Worm (Caenorhabditis elegans) whole organism, early embryonic: ENCODE measurements around the gene fbxc-18.
"Not testable (repeated sequence)": the region's sequence is repeated elsewhere in the genome, so short reads cannot be mapped to it uniquely, and the experiment has no call there.

Experiments
- B0310.2 ChIP-seq: sonication (generic microtip); optimal IDR thresholded peaks from 2 replicates; lab custom pipeline; 2016; ENCODE audit warnings: mild to moderate bottlenecking, missing genetic modification characterization, missing compliant biosample characterization
- F13C5.2 ChIP-seq: sonication (generic microtip); optimal IDR thresholded peaks from 2 replicates; lab custom pipeline; 2017; ENCODE audit warnings: mild to moderate bottlenecking, missing genetic modification characterization, inconsistent platforms, missing compliant biosample characterization
- aly-1 ChIP-seq: sonication (generic microtip); optimal IDR thresholded peaks from 2 replicates; lab custom pipeline; 2016; ENCODE audit warnings: missing genetic modification characterization, missing compliant biosample characterization
- ama-1 ChIP-seq: fragments of 150-350 bp; optimal IDR thresholded peaks from 2 replicates; lab custom pipeline; 2014
- ceh-13 ChIP-seq: fragments of 200-800 bp; sonication (Bioruptor generic); optimal IDR thresholded peaks from 2 replicates; lab custom pipeline; 2018; ENCODE audit warnings: mild to moderate bottlenecking, missing genetic modification characterization, missing compliant biosample characterization
- ceh-36 ChIP-seq: sonication (generic microtip); optimal IDR thresholded peaks from 2 replicates; lab custom pipeline; 2016; ENCODE audit warnings: missing genetic modification characterization, inconsistent platforms, missing compliant biosample characterization
- ets-7 ChIP-seq: sonication (generic microtip); optimal IDR thresholded peaks from 2 replicates; lab custom pipeline; 2016; ENCODE audit warnings: missing genotype, missing genetic modification characterization, missing compliant biosample characterization
- flt-1 ChIP-seq: fragments of 200-800 bp; sonication (Bioruptor generic); IDR thresholded peaks from 2 replicates; pipeline ENCODE4 v1.3.6; 2022; ENCODE audit warnings: missing genetic modification characterization, missing compliant biosample characterization
- hmbx-1 ChIP-seq: sonication (generic microtip); optimal IDR thresholded peaks from 2 replicates; lab custom pipeline; 2016; ENCODE audit warnings: mild to moderate bottlenecking, missing genetic modification characterization, missing compliant biosample characterization
- hmg-4 ChIP-seq: fragments of 200-800 bp; sonication (Bioruptor generic); optimal IDR thresholded peaks from 2 replicates; lab custom pipeline; 2018; ENCODE audit warnings: mild to moderate bottlenecking, missing genetic modification characterization, missing compliant biosample characterization
- hnd-1 ChIP-seq: sonication (generic microtip); optimal IDR thresholded peaks from 2 replicates; lab custom pipeline; 2016; ENCODE audit warnings: missing genetic modification characterization, missing compliant biosample characterization
- pes-1 ChIP-seq: fragments of 200-800 bp; sonication (Bioruptor generic); IDR thresholded peaks from 2 replicates; pipeline ENCODE4 v1.3.6; 2022; ENCODE audit warnings: missing genetic modification reagents, missing genetic modification characterization, missing compliant biosample characterization
- scrt-1 ChIP-seq: fragments of 200-800 bp; sonication (Bioruptor generic); IDR thresholded peaks from 2 replicates; pipeline ENCODE4 v1.3.6; 2022; ENCODE audit warnings: missing genetic modification characterization, missing compliant biosample characterization
- sea-1 ChIP-seq: fragments of 200-800 bp; sonication (Bioruptor generic); conservative IDR thresholded peaks from 2 replicates; pipeline ENCODE4 v1.3.6; 2022; ENCODE audit warnings: missing genetic modification characterization, missing compliant biosample characterization
- tbx-11 ChIP-seq: fragments of 200-800 bp; sonication (Bioruptor generic); IDR thresholded peaks from 2 replicates; pipeline ENCODE4 v1.3.6; 2022; ENCODE audit warnings: missing genetic modification characterization, missing compliant biosample characterization
- tbx-37 ChIP-seq: fragments of 200-800 bp; sonication (Bioruptor generic); conservative IDR thresholded peaks from 2 replicates; pipeline ENCODE4 v1.3.6; 2022; ENCODE audit warnings: missing genetic modification reagents, missing genetic modification characterization, missing compliant biosample characterization
- tra-4 ChIP-seq: sonication (generic microtip); optimal IDR thresholded peaks from 2 replicates; lab custom pipeline; 2017; ENCODE audit warnings: missing genetic modification characterization, missing compliant biosample characterization

Gene fbxc-18

DNA sequence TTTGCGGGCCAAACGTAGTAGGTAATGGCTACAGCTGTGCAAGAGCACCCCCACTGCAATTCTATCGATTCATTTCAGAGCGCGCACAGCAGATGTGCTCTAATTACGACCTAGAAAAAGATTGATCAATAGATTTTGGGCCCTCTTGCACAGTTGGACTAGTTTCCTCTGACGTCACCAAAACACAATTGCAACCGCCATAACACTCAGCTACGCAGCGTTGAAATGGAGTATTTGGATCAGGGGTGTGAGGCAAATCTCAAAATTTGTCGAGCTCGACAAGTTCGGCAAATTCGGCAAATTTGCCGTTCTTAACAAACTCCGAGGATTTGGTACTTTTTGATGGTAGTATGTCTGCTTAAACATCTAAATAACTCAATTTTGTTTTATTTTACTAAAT lies at the start of gene fbxc-18:
Gene fbxc-18, minus strand, starts transcription at position 101 of the 400 bp plus-strand sequence.
- TF ChIP-seq hmbx-1 (tag; lab: Kevin White, UChicago); pes-1; tbx-11: not testable (repeated sequence)

DNA sequence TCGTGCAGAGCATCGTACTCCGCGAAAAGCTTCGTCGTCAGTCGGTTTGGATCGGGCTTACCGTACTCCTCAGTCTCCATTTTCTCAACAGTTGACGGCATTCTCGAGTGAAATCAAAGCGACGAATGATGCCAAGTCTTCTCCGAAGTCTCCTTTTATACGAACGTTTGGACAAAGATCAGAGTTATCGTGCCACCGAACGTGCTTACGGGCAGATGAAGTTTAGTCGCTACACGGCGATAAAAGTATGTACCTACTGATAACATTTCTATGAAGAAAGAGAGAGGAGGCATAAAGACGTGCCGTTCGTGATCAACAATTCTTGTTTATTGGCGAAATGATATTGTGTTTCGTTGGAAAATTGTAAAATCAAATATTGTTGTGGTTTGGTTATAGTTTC lies 39.5 kb upstream of the fbxc-18 start, which contains the start of gene F45D11.14:
Gene F45D11.14, minus strand, starts transcription at position 101 of the 400 bp plus-strand sequence.
- not testable (repeated sequence) for TF ChIP-seq ceh-13 (GFP tag; lab: Kevin White, UChicago); tbx-37; aly-1 (tag; lab: Kevin White, UChicago)

DNA sequence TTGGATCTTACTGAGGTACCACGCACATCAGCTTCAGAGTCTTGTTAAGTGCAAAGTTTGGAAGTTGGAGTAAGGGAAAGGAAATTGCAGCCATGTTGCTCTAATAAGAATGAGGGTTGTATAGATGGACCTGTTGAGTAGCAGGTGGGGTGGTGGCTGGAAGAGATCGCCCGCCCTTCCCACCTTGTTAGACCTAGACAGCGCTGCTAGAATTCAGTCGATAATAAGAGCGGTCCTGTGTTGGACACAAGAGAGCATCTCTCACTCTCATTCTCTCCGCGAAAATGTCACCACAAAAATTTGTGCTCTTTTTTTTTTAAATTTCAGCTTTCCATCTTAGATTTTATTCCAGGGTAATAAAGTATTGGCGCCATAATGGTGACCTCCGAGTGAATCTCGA lies 34.5 kb upstream of the fbxc-18 start, which contains the start of the genes fbxb-30 and F45D11.5:
Gene fbxb-30, minus strand, starts transcription at position 101 of the 400 bp plus-strand sequence.
Gene F45D11.5, plus strand, starts transcription at position 352 of the 400 bp plus-strand sequence.
- no peak for TF ChIP-seq tra-4
- no peak for TF ChIP-seq ceh-36 (tag; lab: Kevin White, UChicago)
- no peak for TF ChIP-seq ets-7 (tag; lab: Kevin White, UChicago)

DNA sequence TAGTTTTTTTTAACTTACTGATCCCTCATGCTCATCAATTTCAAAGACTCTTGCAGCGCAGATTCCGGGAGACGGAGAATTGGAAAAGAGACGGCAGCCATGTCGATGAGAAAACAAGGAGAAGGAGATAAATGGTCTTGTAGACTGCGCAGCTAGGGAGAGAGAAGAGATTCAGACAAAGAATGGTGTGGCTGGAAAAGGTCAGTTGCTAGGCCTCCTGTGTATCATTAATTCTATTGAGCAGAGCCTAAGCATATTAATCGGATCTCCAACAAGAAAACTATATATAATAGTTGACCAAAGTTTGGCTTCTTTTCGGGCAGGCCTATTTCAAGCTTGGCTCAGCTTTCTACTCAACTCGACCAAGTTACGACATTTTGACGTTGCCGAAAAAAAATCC lies 32.6 kb upstream of the fbxc-18 start, which contains the start of gene fbxb-29:
Gene fbxb-29, minus strand, starts transcription at position 101 of the 400 bp plus-strand sequence.
- TF ChIP-seq tbx-37 (no peak), F13C5.2 (tag; lab: Kevin White, UChicago) (no peak), ets-7 (tag; lab: Kevin White, UChicago) (no peak), hnd-1 (tag; lab: Kevin White, UChicago) (no peak), B0310.2 (no peak), tra-4 (no peak), scrt-1 (GFP tag; lab: Robert Waterston, UW) (no peak), ceh-36 (tag; lab: Kevin White, UChicago) (no peak)

DNA sequence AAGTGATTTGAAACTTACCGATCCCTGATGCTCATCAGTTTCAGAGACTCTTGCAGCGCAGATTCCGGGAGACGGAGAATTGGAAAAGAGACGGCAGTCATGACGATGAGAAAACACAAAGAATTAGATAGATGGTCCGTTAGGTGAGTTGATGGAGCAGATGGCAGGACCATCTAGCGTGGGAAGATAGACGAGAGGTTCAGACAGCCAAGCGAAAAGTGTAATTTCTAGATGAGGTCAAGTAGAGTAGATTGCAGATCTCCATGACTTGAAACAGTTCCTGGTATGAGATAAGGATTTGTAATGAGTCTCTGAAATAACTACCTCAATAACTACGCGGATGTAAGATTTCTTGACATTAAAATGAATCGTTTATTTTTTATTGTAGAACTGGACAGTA lies 29.2 kb upstream of the fbxc-18 start, which contains the start of gene F45D11.11:
Gene F45D11.11, minus strand, starts transcription at position 101 of the 400 bp plus-strand sequence.
- TF ChIP-seq scrt-1 (GFP tag; lab: Robert Waterston, UW); hnd-1 (tag; lab: Kevin White, UChicago); aly-1 (tag; lab: Kevin White, UChicago): not testable (repeated sequence)

DNA sequence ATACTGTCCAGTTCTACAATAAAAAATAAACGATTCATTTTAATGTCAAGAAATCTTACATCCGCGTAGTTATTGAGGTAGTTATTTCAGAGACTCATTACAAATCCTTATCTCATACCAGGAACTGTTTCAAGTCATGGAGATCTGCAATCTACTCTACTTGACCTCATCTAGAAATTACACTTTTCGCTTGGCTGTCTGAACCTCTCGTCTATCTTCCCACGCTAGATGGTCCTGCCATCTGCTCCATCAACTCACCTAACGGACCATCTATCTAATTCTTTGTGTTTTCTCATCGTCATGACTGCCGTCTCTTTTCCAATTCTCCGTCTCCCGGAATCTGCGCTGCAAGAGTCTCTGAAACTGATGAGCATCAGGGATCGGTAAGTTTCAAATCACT lies 27.4 kb upstream of the fbxc-18 start, which contains the start of gene F45D11.7:
Gene F45D11.7, plus strand, starts transcription at position 301 of the 400 bp plus-strand sequence.
- not testable (repeated sequence) for TF ChIP-seq aly-1 (tag; lab: Kevin White, UChicago); ama-1 (lab: Kevin White, UChicago); pes-1

DNA sequence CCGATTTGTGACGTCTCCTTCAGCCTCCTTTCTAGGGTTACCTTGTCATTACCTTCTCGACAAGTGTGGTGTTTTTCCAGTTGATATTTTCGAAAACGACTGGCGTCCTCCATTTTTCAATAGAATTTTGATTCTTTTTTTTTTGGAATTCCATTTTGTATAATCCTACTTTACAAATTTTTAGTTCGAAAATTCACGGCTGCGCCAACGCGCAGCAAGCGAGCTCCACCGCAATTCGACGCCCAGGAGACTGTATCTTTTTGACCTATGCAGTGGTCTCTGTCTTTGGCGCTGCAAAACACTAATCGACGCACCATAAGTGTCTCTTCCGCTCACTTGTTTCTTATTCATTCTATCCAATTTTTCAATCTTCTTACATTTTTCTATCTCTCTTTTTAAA lies 24.4 kb upstream of the fbxc-18 start, which contains the start of gene fbxc-42:
Gene fbxc-42, plus strand, starts transcription at position 301 of the 400 bp plus-strand sequence.
- TF ChIP-seq tbx-37 (no peak), F13C5.2 (tag; lab: Kevin White, UChicago) (no peak), hmg-4 (no peak), ceh-36 (tag; lab: Kevin White, UChicago) (no peak), ceh-13 (GFP tag; lab: Kevin White, UChicago) (no peak)

DNA sequence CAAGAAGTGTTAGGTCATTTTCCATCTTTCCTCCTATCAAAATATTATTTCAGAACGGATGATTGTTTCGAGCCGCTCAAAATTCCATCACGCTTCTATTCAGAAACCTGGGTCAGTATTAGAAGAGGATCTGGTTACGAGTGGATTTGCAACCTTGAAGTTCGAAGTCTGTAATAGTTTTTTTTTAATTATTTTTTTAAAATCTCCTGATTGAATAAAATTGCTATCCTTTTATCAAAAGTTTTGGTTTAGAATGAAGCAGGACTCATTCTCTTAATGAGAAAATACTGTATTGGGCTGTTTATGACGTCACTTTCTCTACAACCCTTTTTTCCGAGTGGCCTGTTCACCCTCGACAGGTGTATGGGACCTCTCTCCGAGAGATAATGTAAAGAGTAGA lies 21.6 kb upstream of the fbxc-18 start, which contains the start of gene fbxc-39:
Gene fbxc-39, plus strand, starts transcription at position 301 of the 400 bp plus-strand sequence.
- TF ChIP-seq ets-7 (tag; lab: Kevin White, UChicago) (no peak), tbx-11 (no peak)

DNA sequence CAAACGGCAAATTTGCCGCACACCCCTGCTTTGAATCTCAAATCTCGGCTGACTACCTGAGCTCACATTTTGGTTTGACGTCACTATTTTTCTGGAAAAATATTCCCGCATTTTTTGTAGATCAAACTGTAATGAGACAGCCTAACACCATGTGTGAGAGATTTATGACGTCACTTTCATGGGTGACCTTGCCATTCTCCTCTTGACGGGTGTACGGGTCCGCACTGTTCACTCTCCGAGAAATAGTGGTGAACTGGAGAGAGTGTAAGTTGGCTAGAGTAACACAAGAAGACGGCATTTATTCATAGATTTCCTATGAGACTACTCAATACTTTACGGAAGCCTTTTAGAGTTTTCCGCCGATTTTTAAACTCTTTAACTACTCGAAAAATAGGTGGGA lies 18.8 kb upstream of the fbxc-18 start, which contains the start of gene fbxc-40:
Gene fbxc-40, plus strand, starts transcription at position 301 of the 400 bp plus-strand sequence.
- not testable (repeated sequence) for TF ChIP-seq ama-1 (lab: Kevin White, UChicago); ceh-36 (tag; lab: Kevin White, UChicago); ets-7 (tag; lab: Kevin White, UChicago)

DNA sequence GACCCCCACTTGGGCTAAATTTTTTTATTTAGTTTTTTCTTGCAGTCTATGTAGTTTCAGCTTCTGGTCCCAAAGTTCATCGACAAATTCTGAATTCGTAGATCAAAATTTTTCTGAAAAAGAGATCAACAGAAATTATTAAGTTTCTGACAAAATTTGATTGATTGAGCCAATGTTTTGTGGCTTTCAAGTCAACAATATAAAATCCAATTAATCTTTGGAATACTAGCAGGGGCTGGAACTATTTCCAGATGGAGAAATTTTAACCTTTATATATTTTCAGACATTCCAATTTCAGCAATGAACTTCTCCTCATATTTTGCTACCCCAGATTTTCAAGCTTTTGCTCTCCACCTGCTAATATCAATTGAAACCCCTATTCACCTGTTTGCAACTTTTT lies 16.0 kb upstream of the fbxc-18 start, which contains the start of gene srh-274:
Gene srh-274, plus strand, starts transcription at position 301 of the 400 bp plus-strand sequence.
- no peak for TF ChIP-seq scrt-1 (GFP tag; lab: Robert Waterston, UW)
- TF ChIP-seq tbx-37: no peak
- no peak for TF ChIP-seq hnd-1 (tag; lab: Kevin White, UChicago)
- TF ChIP-seq flt-1: no peak
- TF ChIP-seq ama-1 (lab: Kevin White, UChicago): no peak
- no peak for TF ChIP-seq F13C5.2 (tag; lab: Kevin White, UChicago)
- no peak for TF ChIP-seq hmg-4
- no peak for TF ChIP-seq ets-7 (tag; lab: Kevin White, UChicago)
- no peak for TF ChIP-seq tbx-11
- TF ChIP-seq tra-4: no peak
- no peak for TF ChIP-seq aly-1 (tag; lab: Kevin White, UChicago)
- TF ChIP-seq ceh-13 (GFP tag; lab: Kevin White, UChicago): no peak
- TF ChIP-seq pes-1: no peak
- TF ChIP-seq hmbx-1 (tag; lab: Kevin White, UChicago): no peak
- TF ChIP-seq sea-1 (GFP tag; lab: Robert Waterston, UW): no peak
- no peak for TF ChIP-seq B0310.2
- TF ChIP-seq ceh-36 (tag; lab: Kevin White, UChicago): no peak
